Fruit fly (Drosophila melanogaster) whole organism, embryonic: ENCODE data around the gene CG15536.

Experiments used
- Abd-B ChIP-seq: fragments of 200-800 bp; sonication (Bioruptor generic); optimal IDR thresholded peaks from 2 replicates; lab custom pipeline; 2018; ENCODE audit warnings: missing biosample characterization, mild to moderate bottlenecking, missing genetic modification characterization, moderate library complexity
- Aef1 ChIP-seq: fragments of 200-800 bp; sonication (Bioruptor generic); IDR thresholded peaks from 3 replicates; pipeline ENCODE4 v1.3.6; 2022; ENCODE audit warnings: missing biosample characterization, missing genetic modification characterization
- B-H2 ChIP-seq: fragments of 200-800 bp; sonication (Bioruptor generic); optimal IDR thresholded peaks from 2 replicates; lab custom pipeline; 2018; ENCODE audit warnings: missing biosample characterization, mild to moderate bottlenecking, missing genetic modification characterization
- Bgb ChIP-seq: fragments of 200-800 bp; sonication (Bioruptor generic); IDR thresholded peaks from 2 replicates; pipeline ENCODE4 v1.3.6; 2022; ENCODE audit warnings: missing biosample characterization, missing genetic modification characterization; ENCODE audit not compliant: partially characterized antibody
- Blimp-1 ChIP-seq: fragments of 200-800 bp; sonication (Bioruptor generic); optimal IDR thresholded peaks from 3 replicates; lab custom pipeline; 2018; ENCODE audit warnings: missing biosample characterization, missing genetic modification characterization, mild to moderate bottlenecking, moderate library complexity, missing genetic modification reagents
- CG10462 ChIP-seq: fragments of 200-800 bp; sonication (Bioruptor generic); optimal IDR thresholded peaks from 2 replicates; lab custom pipeline; 2016; ENCODE audit warnings: missing biosample characterization, missing genetic modification characterization
- CG11504 ChIP-seq: fragments of 200-800 bp; sonication (Bioruptor generic); optimal IDR thresholded peaks from 3 replicates; lab custom pipeline; 2019; ENCODE audit warnings: missing biosample characterization, mild to moderate bottlenecking, missing genetic modification characterization, moderate library complexity
- CG1233 ChIP-seq: fragments of 200-800 bp; sonication (Bioruptor generic); optimal IDR thresholded peaks from 4 replicates; lab custom pipeline; 2018; ENCODE audit warnings: missing biosample characterization, mild to moderate bottlenecking, missing genetic modification characterization
- CG12769 ChIP-seq: fragments of 200-800 bp; sonication (Bioruptor generic); optimal IDR thresholded peaks from 2 replicates; lab custom pipeline; 2019; ENCODE audit warnings: missing biosample characterization, mild to moderate bottlenecking, missing genetic modification characterization, moderate library complexity
- CG1602 ChIP-seq: fragments of 200-800 bp; sonication (Bioruptor generic); optimal IDR thresholded peaks from 3 replicates; lab custom pipeline; 2016; ENCODE audit warnings: missing biosample characterization, missing genetic modification characterization
- CG16863 ChIP-seq: fragments of 200-800 bp; sonication (Bioruptor generic); optimal IDR thresholded peaks from 3 replicates; lab custom pipeline; 2016; ENCODE audit warnings: missing biosample characterization, missing genetic modification characterization
- CG18262 ChIP-seq: fragments of 200-800 bp; optimal IDR thresholded peaks from 3 replicates; lab custom pipeline; 2019; ENCODE audit warnings: missing biosample characterization, mild to moderate bottlenecking, missing genetic modification characterization, moderate library complexity
- CG2129 ChIP-seq: fragments of 200-800 bp; sonication (Bioruptor generic); IDR thresholded peaks from 2 replicates; pipeline ENCODE4 v1.3.6; 2022; ENCODE audit warnings: missing biosample characterization, missing genetic modification characterization; ENCODE audit not compliant: partially characterized antibody
- CG33213 ChIP-seq: fragments of 200-800 bp; sonication (Bioruptor generic); optimal IDR thresholded peaks from 3 replicates; lab custom pipeline; 2016; ENCODE audit warnings: missing biosample characterization, missing genetic modification characterization
- CG4730 ChIP-seq: fragments of 200-800 bp; sonication (Bioruptor generic); IDR thresholded peaks from 2 replicates; pipeline ENCODE4 v1.3.6; 2022; ENCODE audit warnings: missing biosample characterization, missing genetic modification characterization
- CG5953 ChIP-seq: fragments of 200-800 bp; sonication (Bioruptor generic); IDR thresholded peaks from 2 replicates; pipeline ENCODE4 v1.3.6; 2022; ENCODE audit warnings: missing biosample characterization, missing genetic modification characterization
- CG6272 ChIP-seq: fragments of 200-800 bp; sonication (Bioruptor generic); IDR thresholded peaks from 2 replicates; pipeline ENCODE4 v1.3.6; 2022; ENCODE audit warnings: missing biosample characterization, missing genetic modification characterization
- CG7271 ChIP-seq: fragments of 200-800 bp; sonication (Bioruptor generic); optimal IDR thresholded peaks from 2 replicates; lab custom pipeline; 2018; ENCODE audit warnings: missing biosample characterization, mild to moderate bottlenecking, missing genetic modification characterization, moderate library complexity
- CG7357 ChIP-seq: fragments of 200-800 bp; sonication (Bioruptor generic); IDR thresholded peaks from 3 replicates; pipeline ENCODE4 v1.3.6; 2022; ENCODE audit warnings: missing biosample characterization, missing genetic modification characterization
- CG9215 ChIP-seq: fragments of 200-800 bp; sonication (Bioruptor generic); IDR thresholded peaks from 2 replicates; pipeline ENCODE4 v1.3.6; 2022; ENCODE audit warnings: missing biosample characterization, missing genetic modification characterization
- Dbx ChIP-seq: fragments of 200-800 bp; sonication (Bioruptor generic); IDR thresholded peaks from 3 replicates; pipeline ENCODE4 v1.3.6; 2022; ENCODE audit warnings: missing biosample characterization, missing genetic modification characterization
- Eip74EF ChIP-seq, 2 experiments: fragments of 200-800 bp in 1 of 2; fragments of >200 bp in 1 of 2; sonication (Bioruptor generic) in 1 of 2; optimal IDR thresholded peaks; 2 replicates each; lab custom pipeline; 2017 to 2019; ENCODE audit warnings: missing biosample characterization in 2 of 2, missing genetic modification characterization in 2 of 2, mild to moderate bottlenecking in 1 of 2, moderate library complexity in 1 of 2
- Hand ChIP-seq: fragments of 200-800 bp; sonication (Bioruptor generic); optimal IDR thresholded peaks from 2 replicates; lab custom pipeline; 2017; ENCODE audit warnings: mild to moderate bottlenecking, missing biosample characterization, missing genetic modification reagents, missing genetic modification characterization
- Oli ChIP-seq: fragments of 200-800 bp; sonication (Bioruptor generic); optimal IDR thresholded peaks from 2 replicates; lab custom pipeline; 2018; ENCODE audit warnings: missing biosample characterization, mild to moderate bottlenecking, missing genetic modification characterization, moderate library complexity
- Ssrp ChIP-seq: fragments of 200-800 bp; sonication (Bioruptor generic); optimal IDR thresholded peaks from 2 replicates; lab custom pipeline; 2018; ENCODE audit warnings: missing biosample characterization, mild to moderate bottlenecking, missing genetic modification characterization, moderate library complexity
- Usf ChIP-seq: fragments of 200-800 bp; sonication (Bioruptor generic); optimal IDR thresholded peaks from 2 replicates; lab custom pipeline; 2017; ENCODE audit warnings: missing genotype, missing biosample characterization, missing genetic modification characterization
- az2 ChIP-seq: fragments of 200-800 bp; sonication (Bioruptor generic); optimal IDR thresholded peaks from 3 replicates; lab custom pipeline; 2016; ENCODE audit warnings: missing biosample characterization, missing genetic modification characterization
- ci ChIP-seq: fragments of 200-800 bp; sonication (Bioruptor generic); IDR thresholded peaks from 3 replicates; pipeline ENCODE4 v1.3.6; 2022; ENCODE audit warnings: missing biosample characterization, missing genetic modification characterization
- croc ChIP-seq: fragments of 200-800 bp; sonication (Bioruptor generic); conservative IDR thresholded peaks from 3 replicates; pipeline ENCODE4 v1.3.6; 2022; ENCODE audit warnings: missing biosample characterization, missing genetic modification characterization
- disco-r ChIP-seq: fragments of 200-800 bp; sonication (Bioruptor generic); optimal IDR thresholded peaks from 2 replicates; lab custom pipeline; 2016; ENCODE audit warnings: missing biosample characterization, missing genetic modification characterization
- ewg ChIP-seq: fragments of 200-800 bp; sonication (Bioruptor generic); optimal IDR thresholded peaks from 3 replicates; lab custom pipeline; 2017; ENCODE audit warnings: mild to moderate bottlenecking, missing biosample characterization, missing genetic modification reagents, missing genetic modification characterization
- gce ChIP-seq: fragments of 200-800 bp; sonication (Bioruptor generic); IDR thresholded peaks from 3 replicates; pipeline ENCODE4 v1.3.6; 2022; ENCODE audit warnings: missing biosample characterization, missing genetic modification characterization
- gem ChIP-seq: fragments of 200-800 bp; sonication (Bioruptor generic); optimal IDR thresholded peaks from 2 replicates; lab custom pipeline; 2019; ENCODE audit warnings: missing biosample characterization, mild to moderate bottlenecking, missing genetic modification characterization, moderate library complexity
- kni ChIP-seq: fragments of 200-800 bp; sonication (Bioruptor generic); optimal IDR thresholded peaks from 3 replicates; lab custom pipeline; 2017; ENCODE audit warnings: mild to moderate bottlenecking, missing biosample characterization, missing genetic modification reagents, missing genetic modification characterization
- lab ChIP-seq: fragments of 200-800 bp; sonication (Bioruptor generic); optimal IDR thresholded peaks from 3 replicates; lab custom pipeline; 2017; ENCODE audit warnings: missing biosample characterization, missing genetic modification characterization, mild to moderate bottlenecking, moderate library complexity, missing genetic modification reagents
- nau ChIP-seq: fragments of 200-800 bp; sonication (Bioruptor generic); optimal IDR thresholded peaks from 3 replicates; lab custom pipeline; 2017; ENCODE audit warnings: missing biosample characterization, mild to moderate bottlenecking, missing genetic modification characterization, missing genetic modification reagents
- otp ChIP-seq: fragments of 200-800 bp; sonication (Bioruptor generic); IDR thresholded peaks from 3 replicates; pipeline ENCODE4, ENCODE4 v1.3.6; 2022; ENCODE audit warnings: missing biosample characterization, missing genetic modification characterization
- pan ChIP-seq, 4 experiments: fragments of >200 bp in 3 of 4; fragments of 200-800 bp in 1 of 4; sonication (Bioruptor generic) in 1 of 4; optimal IDR thresholded peaks in 3 of 4; IDR thresholded peaks in 1 of 4; 2 replicates each; pipeline versions ENCODE4 v1.3.6 to Lab custom; 2017 to 2022; ENCODE audit warnings: missing biosample characterization in 2 of 4, missing genetic modification characterization in 2 of 4, mixed read lengths in 1 of 4
- pb ChIP-seq: fragments of 200-800 bp; sonication (Bioruptor generic); optimal IDR thresholded peaks from 3 replicates; lab custom pipeline; 2016; ENCODE audit warnings: missing biosample characterization, missing genetic modification characterization
- pho ChIP-seq: fragments of 200-800 bp; sonication (Bioruptor generic); optimal IDR thresholded peaks from 2 replicates; lab custom pipeline; 2016; ENCODE audit warnings: missing biosample characterization, missing genetic modification characterization
- ranshi ChIP-seq: fragments of 200-800 bp; sonication (Bioruptor generic); IDR thresholded peaks from 2 replicates; pipeline ENCODE4 v1.3.6; 2022; ENCODE audit warnings: missing biosample characterization, missing genetic modification characterization
- sd ChIP-seq: fragments of 200-800 bp; sonication (Bioruptor generic); optimal IDR thresholded peaks from 3 replicates; lab custom pipeline; 2018; ENCODE audit warnings: missing biosample characterization, mild to moderate bottlenecking, missing genetic modification characterization, moderate library complexity
- sim ChIP-seq: fragments of 200-800 bp; sonication (Bioruptor generic); IDR thresholded peaks from 2 replicates; pipeline ENCODE4 v1.3.6; 2022; ENCODE audit warnings: missing biosample characterization, missing genetic modification characterization
- slou ChIP-seq: fragments of 200-800 bp; sonication (Bioruptor generic); optimal IDR thresholded peaks from 3 replicates; lab custom pipeline; 2016; ENCODE audit warnings: missing biosample characterization, missing genetic modification characterization
- ssp ChIP-seq: fragments of 200-800 bp; sonication (Bioruptor generic); IDR thresholded peaks from 2 replicates; pipeline ENCODE4 v1.3.6; 2022; ENCODE audit warnings: missing biosample characterization, missing genetic modification characterization
- tgo ChIP-seq: fragments of 200-800 bp; sonication (Bioruptor generic); IDR thresholded peaks from 3 replicates; pipeline ENCODE4 v1.3.6; 2022; ENCODE audit warnings: missing biosample characterization, missing genetic modification characterization
- tna ChIP-seq: fragments of 200-800 bp; sonication (Bioruptor generic); IDR thresholded peaks from 2 replicates; pipeline ENCODE4 v1.3.6; 2022; ENCODE audit warnings: missing biosample characterization, missing genetic modification characterization; ENCODE audit not compliant: partially characterized antibody
- tup ChIP-seq: fragments of 200-800 bp; sonication (Bioruptor generic); optimal IDR thresholded peaks from 2 replicates; lab custom pipeline; 2016; ENCODE audit warnings: missing biosample characterization, mild to moderate bottlenecking, missing genetic modification characterization, moderate library complexity
- unpg ChIP-seq: fragments of 200-800 bp; sonication (Bioruptor generic); optimal IDR thresholded peaks from 3 replicates; lab custom pipeline; 2018; ENCODE audit warnings: missing biosample characterization, mild to moderate bottlenecking, missing genetic modification characterization, moderate library complexity

The CG15536 gene

DNA sequence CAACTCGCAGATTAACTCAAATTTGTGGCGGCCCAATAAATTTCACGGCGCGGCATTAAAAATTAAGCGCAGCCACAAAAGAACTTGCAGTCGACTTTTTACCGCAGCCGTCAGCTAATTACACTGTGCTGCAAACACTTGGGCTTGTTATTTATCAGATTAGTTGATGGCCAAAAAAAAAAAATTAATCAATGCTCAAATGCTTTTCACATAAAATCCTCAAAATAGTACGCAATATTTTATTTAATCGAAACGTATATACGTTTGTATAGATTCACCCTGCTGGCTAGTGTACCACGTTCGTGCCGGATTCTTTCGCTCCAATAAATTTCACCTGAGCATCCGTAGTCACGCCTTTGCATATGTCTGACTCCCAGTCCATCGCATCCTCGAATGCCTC is 11.2 kb downstream of the CG15536 start (continued):
- TF ChIP-seq ci (GFP tag; lab: Robert Waterston, UW) (peak; percentile 88), otp (peak; percentile 71; the same call in 2 of the 3 replicates), nau (GFP tag; lab: Kevin White, UChicago) (no peak), ewg (GFP tag; lab: Kevin White, UChicago) (peak; percentile 43), CG10462 (GFP tag; lab: Kevin White, UChicago) (no peak), ranshi (GFP tag; lab: Robert Waterston, UW) (peak; percentile 63; the same call in 1 of the 2 replicates), pan (optimal IDR thresholded peaks at IDR 0.05; lab: Kevin White, UChicago) (no peak), pan (GFP tag; optimal IDR thresholded peaks at IDR 0.05 in 1 of 2, IDR thresholded peaks at IDR 0.05 in 1 of 2) (peak in 1 of 2 experiments; percentile 75), Oli (tag; lab: Kevin White, UChicago) (peak; percentile 61), CG5953 (GFP tag; lab: Robert Waterston, UW) (no peak), CG4730 (GFP tag; lab: Robert Waterston, UW) (peak; percentile 18; the same call in 1 of the 2 replicates), Usf (no peak), CG1233 (peak; percentile 31), CG7271 (tag; lab: Kevin White, UChicago) (no peak), CG2129 (GFP tag; lab: Robert Waterston, UW) (no peak), CG9215 (0 out of 2 replicates have a peak, but pooled peaks have one; percentile 10), lab (peak; percentile 68), B-H2 (GFP tag; lab: Kevin White, UChicago) (no peak), Ssrp (tag; lab: Kevin White, UChicago) (peak; percentile 58), CG1602 (GFP tag; lab: Kevin White, UChicago) (no peak), CG33213 (GFP tag; lab: Kevin White, UChicago) (no peak), Bgb (GFP tag; lab: Robert Waterston, UW) (no peak), gce (GFP tag; lab: Robert Waterston, UW) (peak; percentile 76; the same call in 2 of the 3 replicates), tgo (GFP tag; lab: Robert Waterston, UW) (peak; percentile 33; the same call in 1 of the 3 replicates), Aef1 (GFP tag; lab: Robert Waterston, UW) (0 out of 3 replicates have a peak, but pooled peaks have one; percentile 15), ssp (GFP tag; lab: Robert Waterston, UW) (0 out of 2 replicates have a peak, but pooled peaks have one; percentile 9), az2 (GFP tag; lab: Kevin White, UChicago) (peak; percentile 55), pho (GFP tag; lab: Kevin White, UChicago) (no peak), kni (GFP tag; lab: Kevin White, UChicago) (no peak), disco-r (GFP tag; lab: Kevin White, UChicago) (no peak), sim (no peak), sd (tag; lab: Kevin White, UChicago) (no peak), Eip74EF (GFP tag; optimal IDR thresholded peaks at IDR 0.05; lab: Kevin White, UChicago) (peak in 1 of 2 experiments; percentile 29), Dbx (no peak), Hand (GFP tag; lab: Kevin White, UChicago) (no peak), pb (GFP tag; lab: Kevin White, UChicago) (no peak), CG18262 (tag; lab: Kevin White, UChicago) (peak; percentile 53), CG7357 (GFP tag; lab: Robert Waterston, UW) (peak; percentile 53; the same call in 1 of the 3 replicates), unpg (GFP tag; lab: Kevin White, UChicago) (peak; percentile 72), CG6272 (GFP tag; lab: Robert Waterston, UW) (peak; percentile 38; the same call in 1 of the 2 replicates), CG12769 (tag; lab: Kevin White, UChicago) (peak; percentile 56), croc (peak; percentile 49; the same call in 2 of the 3 replicates), CG11504 (tag; lab: Kevin White, UChicago) (peak; percentile 71), slou (GFP tag; lab: Kevin White, UChicago) (no peak), Blimp-1 (peak; percentile 72), CG16863 (GFP tag; lab: Kevin White, UChicago) (peak; percentile 45), gem (peak; percentile 70), tup (GFP tag; lab: Kevin White, UChicago) (no peak), tna (GFP tag; lab: Robert Waterston, UW) (no peak), Abd-B (peak; percentile 9)
